3 worm cellular contexts compared by ENCODE assay signal in genomic region chrV:8990194-8990649, ce11.
TF ChIP-seq lines count a peak whose summit lies in the region.

TSS of gene F59E11.7 (plus strand) at chrV:8990244.

TF ChIP-seq in whole organism, L1 larva, 84 proteins besides CTCF, POLR2A, EP300 and RAD21 (continues in another document):
- peak; percentile 16 for TF ChIP-seq nhr-20 (tag; optimal IDR thresholded peaks at IDR 0.05; lab: Kevin White, UChicago)
- TF ChIP-seq aha-1 (tag; optimal IDR thresholded peaks at IDR 0.05; lab: Kevin White, UChicago): no peak
- no peak for TF ChIP-seq unc-86 (tag; optimal IDR thresholded peaks at IDR 0.05; lab: Kevin White, UChicago)
- no peak for TF ChIP-seq mdl-1 (tag; optimal IDR thresholded peaks at IDR 0.05; lab: Kevin White, UChicago)
- no peak for TF ChIP-seq fkh-8 (tag; optimal IDR thresholded peaks at IDR 0.05; lab: Kevin White, UChicago)
- TF ChIP-seq lir-3 (tag; optimal IDR thresholded peaks at IDR 0.05; lab: Kevin White, UChicago; ENCODE audit: poor library complexity): no peak
- TF ChIP-seq mep-1 (tag; optimal IDR thresholded peaks at IDR 0.05; lab: Kevin White, UChicago): peak; percentile 5
- no peak for TF ChIP-seq nhr-28 (tag; optimal IDR thresholded peaks at IDR 0.05; lab: Kevin White, UChicago)
- TF ChIP-seq lin-14 (GFP tag; optimal IDR thresholded peaks at IDR 0.05; lab: Kevin White, UChicago): peak; percentile 52
- no peak for TF ChIP-seq ztf-4 (tag; optimal IDR thresholded peaks at IDR 0.05; lab: Kevin White, UChicago)
- TF ChIP-seq egl-13 (tag; optimal IDR thresholded peaks at IDR 0.05; lab: Kevin White, UChicago): no peak
- no peak for TF ChIP-seq isw-1 (GFP tag; IDR thresholded peaks at IDR 0.05; lab: Robert Waterston, UW)
- no peak for TF ChIP-seq vab-15 (tag; optimal IDR thresholded peaks at IDR 0.05; lab: Kevin White, UChicago)
- TF ChIP-seq elt-2 (tag; optimal IDR thresholded peaks at IDR 0.05; lab: Kevin White, UChicago): no peak
- no peak for TF ChIP-seq nhr-71 (tag; optimal IDR thresholded peaks at IDR 0.05; lab: Kevin White, UChicago)
- TF ChIP-seq nhr-77 (tag; optimal IDR thresholded peaks at IDR 0.05; lab: Kevin White, UChicago): no peak
- no peak for TF ChIP-seq skn-1 (tag; optimal IDR thresholded peaks at IDR 0.05; lab: Kevin White, UChicago)
- no peak for TF ChIP-seq ceh-63 (GFP tag; optimal IDR thresholded peaks at IDR 0.05; lab: Kevin White, UChicago)
- no peak for TF ChIP-seq zag-1 (tag; optimal IDR thresholded peaks at IDR 0.05; lab: Kevin White, UChicago)
- TF ChIP-seq tbx-2 (tag; optimal IDR thresholded peaks at IDR 0.05; lab: Kevin White, UChicago): no peak
- TF ChIP-seq lin-39 (tag; optimal IDR thresholded peaks at IDR 0.05; lab: Kevin White, UChicago): no peak
- TF ChIP-seq hlh-17 (GFP tag; optimal IDR thresholded peaks at IDR 0.05; lab: Kevin White, UChicago; ENCODE audit: borderline replicate concordance): no peak
- TF ChIP-seq C04F5.9 (tag; optimal IDR thresholded peaks at IDR 0.05; lab: Kevin White, UChicago): no peak
- TF ChIP-seq ets-5 (GFP tag; IDR thresholded peaks at IDR 0.05; lab: Robert Waterston, UW): no peak
- no peak for TF ChIP-seq ceh-82 (tag; optimal IDR thresholded peaks at IDR 0.05; lab: Kevin White, UChicago)
- no peak for TF ChIP-seq pag-3 (tag; optimal IDR thresholded peaks at IDR 0.05; lab: Kevin White, UChicago; ENCODE audit: borderline replicate concordance, insufficient read depth)
- no peak for TF ChIP-seq unc-62 (GFP tag; optimal IDR thresholded peaks at IDR 0.05; lab: Kevin White, UChicago)
- TF ChIP-seq snu-23 (GFP tag; optimal IDR thresholded peaks at IDR 0.05; lab: Kevin White, UChicago): peak; percentile 19
- TF ChIP-seq C34B4.2 (tag; optimal IDR thresholded peaks at IDR 0.05; lab: Kevin White, UChicago): no peak
- TF ChIP-seq unc-98 (GFP tag; IDR thresholded peaks at IDR 0.05; lab: Robert Waterston, UW): no peak
- TF ChIP-seq C16A3.4 (tag; optimal IDR thresholded peaks at IDR 0.05; lab: Kevin White, UChicago): no peak
- no peak for TF ChIP-seq hlh-4 (tag; optimal IDR thresholded peaks at IDR 0.05; lab: Kevin White, UChicago)

TF ChIP-seq in whole organism, L2 larva, 48 proteins besides CTCF, POLR2A, EP300 and RAD21:
- TF ChIP-seq elt-1 (tag; optimal IDR thresholded peaks at IDR 0.05; lab: Kevin White, UChicago) (no peak), sma-3 (GFP tag; optimal IDR thresholded peaks at IDR 0.05; lab: Kevin White, UChicago) (peak; percentile 11), nhr-25 (tag; optimal IDR thresholded peaks at IDR 0.05; lab: Kevin White, UChicago) (peak; percentile 77)

TF ChIP-seq in whole organism, L3 larva, 47 proteins besides CTCF, POLR2A, EP300 and RAD21:
- TF ChIP-seq nhr-67 (tag; optimal IDR thresholded peaks at IDR 0.05; lab: Kevin White, UChicago) (no peak), nhr-25 (tag; optimal IDR thresholded peaks at IDR 0.05; lab: Kevin White, UChicago) (peak; percentile 40)

Comparison
In these comparisons a context has a peak if more than half of its experiments do, and no peak if none do; other contexts are left out.
1. Of the 22 proteins assayed by ChIP-seq in both whole organism, L1 larva and whole organism, L2 larva: peak only in whole organism, L1 larva: blmp-1; only in whole organism, L2 larva: none; in both: none; in neither: 20; mixed calls (peak in some experiments, not most) for 1.